Worm (Caenorhabditis elegans): Measurements from ENCODE around the gene Y7A5A.7.

DNA sequence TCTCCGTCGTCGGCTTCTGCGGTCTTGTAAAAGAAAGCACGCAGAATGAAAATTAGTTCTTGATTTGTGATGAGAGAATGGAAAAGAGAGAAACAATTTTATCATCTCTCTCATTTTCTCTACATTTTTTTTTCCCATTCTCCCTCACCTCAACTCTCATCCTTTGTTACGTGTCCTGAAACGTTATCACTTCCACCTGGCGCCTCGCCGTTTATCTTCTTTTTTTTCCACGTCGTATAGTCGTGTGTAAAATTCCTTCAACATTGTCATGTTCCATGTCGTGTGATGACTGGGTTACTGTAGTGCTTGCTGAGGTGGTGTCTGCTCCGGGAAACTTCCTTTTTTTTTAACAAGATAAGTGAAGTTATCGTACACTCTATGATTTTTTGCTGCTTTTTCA lies 24.5 kb downstream of the Y7A5A.7 start:
- TF ChIP-seq mdl-1 (tag; optimal IDR thresholded peaks at IDR 0.05) (no peak), nhr-12 (tag; optimal IDR thresholded peaks at IDR 0.05) (no peak), nhr-11 (tag; optimal IDR thresholded peaks at IDR 0.05) (no peak), ama-1 (optimal IDR thresholded peaks at IDR 0.05) (no peak), daf-12 (tag; optimal IDR thresholded peaks at IDR 0.05) (no peak)
